Fruit fly (Drosophila melanogaster) whole organism, adult: ENCODE results near the gene mRpL37.

Experiments used
- CG1620 ChIP-seq: fragments of 200-800 bp; sonication (Bioruptor generic); optimal IDR thresholded peaks from 2 replicates; lab custom pipeline; 2016; ENCODE audit warnings: missing biosample characterization, missing genetic modification characterization
- bab1 ChIP-seq: fragments of 200-800 bp; sonication (Bioruptor generic); optimal IDR thresholded peaks from 3 replicates; lab custom pipeline; 2019; ENCODE audit warnings: missing biosample characterization, mild to moderate bottlenecking, missing genetic modification characterization, moderate library complexity
- tj ChIP-seq: fragments of 200-800 bp; sonication (Bioruptor generic); optimal IDR thresholded peaks from 3 replicates; lab custom pipeline; 2017; ENCODE audit warnings: missing biosample characterization, mild to moderate bottlenecking, missing genetic modification characterization, moderate library complexity

DNA sequence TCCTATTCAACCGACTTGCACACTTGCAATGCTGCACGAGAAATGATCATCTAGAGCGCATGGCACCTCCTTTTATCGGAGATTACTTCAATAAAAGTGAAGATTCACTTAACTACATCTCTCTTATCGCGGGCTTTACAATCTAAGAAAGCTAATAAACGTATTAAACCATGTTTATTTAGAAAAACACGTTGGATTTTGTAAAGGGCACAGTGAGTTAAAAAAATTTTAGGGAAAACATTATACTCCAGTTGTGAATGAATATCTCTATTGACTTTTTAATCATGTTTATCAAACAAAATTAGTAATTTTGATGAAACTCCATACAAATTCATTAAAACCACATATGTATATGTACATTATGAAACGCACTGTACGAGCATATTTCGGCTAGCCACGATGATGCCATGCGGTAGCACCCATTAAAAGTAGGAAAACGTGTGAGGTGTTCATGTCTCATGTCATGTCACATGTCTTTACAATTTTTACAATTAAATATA lies 24.5 kb downstream of the mRpL37 start, which contains the start of gene CG31272:
- no peak for TF ChIP-seq tj (GFP tag; lab: Kevin White, UChicago)
- TF ChIP-seq CG1620 = no peak
- TF ChIP-seq bab1 (GFP tag; lab: Kevin White, UChicago) = no peak
